Fruit fly (Drosophila melanogaster): ENCODE results near the gene CG5612.

DNA sequence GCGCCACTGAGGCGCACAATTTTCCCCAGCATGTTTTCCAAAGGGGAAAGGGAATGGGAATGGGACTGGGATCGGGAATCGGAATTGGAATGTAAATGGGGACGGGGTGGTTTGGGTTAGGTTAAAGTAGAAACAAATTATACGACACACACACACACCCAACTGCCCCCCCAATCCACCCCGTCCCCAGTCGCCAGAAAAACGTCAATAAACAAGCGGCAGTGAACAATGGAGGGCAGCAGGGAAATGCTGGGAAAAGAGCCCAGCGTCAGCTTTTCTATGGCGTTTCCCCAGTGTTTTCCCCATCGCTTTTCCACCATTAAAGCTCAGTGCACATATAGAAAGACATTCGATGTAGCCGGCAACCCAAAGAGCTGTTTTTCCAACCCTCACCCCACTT, 15.2 kb downstream of the CG5612 start:
- no peak for TF ChIP-seq pan (optimal IDR thresholded peaks at IDR 0.05)
- TF ChIP-seq Dfd (GFP tag; optimal IDR thresholded peaks at IDR 0.05), result no peak
- no peak for TF ChIP-seq lola (GFP tag; optimal IDR thresholded peaks at IDR 0.05)
- no peak for TF ChIP-seq Vsx2 (GFP tag; optimal IDR thresholded peaks at IDR 0.05; ENCODE audit: partially characterized antibody)
- no peak for TF ChIP-seq Rel (GFP tag; optimal IDR thresholded peaks at IDR 0.05)
- TF ChIP-seq Rel (tag; optimal IDR thresholded peaks at IDR 0.05), result no peak
- TF ChIP-seq usp (GFP tag; optimal IDR thresholded peaks at IDR 0.05), result no peak
- no peak for TF ChIP-seq br (GFP tag; optimal IDR thresholded peaks at IDR 0.05)
- no peak for TF ChIP-seq OdsH (GFP tag; optimal IDR thresholded peaks at IDR 0.05)
- no peak for TF ChIP-seq sage (GFP tag; optimal IDR thresholded peaks at IDR 0.05)
- TF ChIP-seq jim (GFP tag; optimal IDR thresholded peaks at IDR 0.05), result no peak

Measured in whole organism, wandering third instar larva.